Worm (Caenorhabditis elegans): ENCODE results near the gene K04A8.1.

DNA sequence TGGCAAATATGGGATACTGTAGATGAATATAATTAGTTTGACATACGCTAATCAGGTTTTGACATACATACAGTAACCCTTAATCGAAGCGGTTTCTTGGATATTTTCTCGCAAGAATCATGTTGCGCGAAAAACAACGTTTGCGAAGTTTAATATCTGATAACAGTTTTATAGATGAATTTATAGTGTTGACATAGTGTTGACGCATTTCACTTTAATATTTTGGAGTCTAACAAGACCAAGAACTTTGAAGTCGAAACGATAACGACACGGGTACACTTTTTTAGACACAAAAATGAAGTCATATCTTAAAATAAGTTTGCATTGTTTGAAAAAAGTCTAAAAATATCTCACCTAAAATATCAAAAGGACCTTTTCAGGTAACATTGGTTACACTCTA is 50.2 kb downstream of the K04A8.1 start:
- TF ChIP-seq fos-1 (tag; optimal IDR thresholded peaks at IDR 0.05), result peak; percentile 31
- TF ChIP-seq sma-9 (GFP tag; optimal IDR thresholded peaks at IDR 0.05), result no peak
- no peak for TF ChIP-seq sma-9 (tag; optimal IDR thresholded peaks at IDR 0.05)
- TF ChIP-seq skn-1 (tag; optimal IDR thresholded peaks at IDR 0.05), result no peak
- no peak for TF ChIP-seq mdl-1 (tag; optimal IDR thresholded peaks at IDR 0.05)
- no peak for TF ChIP-seq lin-13 (GFP tag; optimal IDR thresholded peaks at IDR 0.05)
- TF ChIP-seq nhr-237 (tag; optimal IDR thresholded peaks at IDR 0.05), result no peak
- no peak for TF ChIP-seq snpc-4 (tag; optimal IDR thresholded peaks at IDR 0.05)
- no peak for TF ChIP-seq ztf-11 (tag; optimal IDR thresholded peaks at IDR 0.05)
- TF ChIP-seq nhr-11 (tag; optimal IDR thresholded peaks at IDR 0.05), result no peak
- no peak for TF ChIP-seq elt-3 (tag; optimal IDR thresholded peaks at IDR 0.05)
- TF ChIP-seq unc-62 (GFP tag; optimal IDR thresholded peaks at IDR 0.05), result no peak
- no peak for TF ChIP-seq Y55F3AM.14 (GFP tag; optimal IDR thresholded peaks at IDR 0.05)
- no peak for TF ChIP-seq ZK546.5 (tag; optimal IDR thresholded peaks at IDR 0.05)
- no peak for TF ChIP-seq nhr-6 (tag; optimal IDR thresholded peaks at IDR 0.05)

All from whole organism, L2 larva.